Worm (Caenorhabditis elegans) whole organism, young adult: Measurements from ENCODE around the gene ule-4.

Source experiments
- B0035.1 ChIP-seq: sonication (generic microtip); optimal IDR thresholded peaks from 2 replicates; lab custom pipeline; 2016; ENCODE audit warnings: missing genetic modification characterization, mild to moderate bottlenecking, missing compliant biosample characterization, missing genotype, missing genetic modification reagents
- let-526 ChIP-seq: fragments of 200-800 bp; sonication (Bioruptor generic); IDR thresholded peaks from 2 replicates; pipeline ENCODE4 v1.3.6; 2022; ENCODE audit warnings: missing genetic modification reagents, missing genetic modification characterization, missing compliant biosample characterization
- unc-62 ChIP-seq: fragments of 150-350 bp; optimal IDR thresholded peaks from 2 replicates; lab custom pipeline; 2014; ENCODE audit warnings: missing biosample characterization, missing genetic modification reagents, missing genetic modification characterization
- ztf-6 ChIP-seq: fragments of 200-800 bp; sonication (Bioruptor generic); IDR thresholded peaks from 2 replicates; pipeline ENCODE4 v1.3.6; 2022; ENCODE audit warnings: missing genetic modification reagents, missing genetic modification characterization, missing compliant biosample characterization

ce11 chrIV:13692522-13692921 lies 45.1 kb upstream of the ule-4 start:
- TF ChIP-seq let-526 (GFP tag; lab: Robert Waterston, UW) (no peak), B0035.1 (tag; lab: Kevin White, UChicago) (no peak), unc-62 (no peak), ztf-6 (GFP tag; lab: Robert Waterston, UW) (no peak)
